Fruit fly (Drosophila melanogaster) whole organism, embryonic: ENCODE results near the gene mmy.

Experiments
- B-H1 ChIP-seq: fragments of 200-800 bp; sonication (Bioruptor generic); IDR thresholded peaks from 3 replicates; pipeline ENCODE4 v1.3.6; 2022; ENCODE audit warnings: missing biosample characterization, missing genetic modification characterization
- Bgb ChIP-seq: fragments of 200-800 bp; sonication (Bioruptor generic); IDR thresholded peaks from 2 replicates; pipeline ENCODE4 v1.3.6; 2022; ENCODE audit warnings: missing biosample characterization, missing genetic modification characterization; ENCODE audit not compliant: partially characterized antibody
- BtbVII ChIP-seq: fragments of 200-800 bp; sonication (Bioruptor generic); optimal IDR thresholded peaks from 3 replicates; lab custom pipeline; 2017; ENCODE audit warnings: missing biosample characterization, mild to moderate bottlenecking, missing genetic modification characterization
- CG11093 ChIP-seq: fragments of 200-800 bp; sonication (Bioruptor generic); IDR thresholded peaks from 3 replicates; pipeline ENCODE4 v1.3.6; 2022; ENCODE audit warnings: missing biosample characterization, missing genetic modification characterization
- CG11560 ChIP-seq: fragments of 200-800 bp; sonication (Bioruptor generic); IDR thresholded peaks from 3 replicates; pipeline ENCODE4 v1.3.6; 2022; ENCODE audit warnings: missing biosample characterization, missing genetic modification characterization
- CG13287 ChIP-seq: fragments of 200-800 bp; sonication (Bioruptor generic); IDR thresholded peaks from 2 replicates; pipeline ENCODE4 v1.3.6; 2022; ENCODE audit warnings: missing biosample characterization, missing genetic modification characterization; ENCODE audit not compliant: partially characterized antibody
- CG14710 ChIP-seq: fragments of 200-800 bp; sonication (Bioruptor generic); optimal IDR thresholded peaks from 3 replicates; lab custom pipeline; 2019; ENCODE audit warnings: missing biosample characterization, mild to moderate bottlenecking, missing genetic modification characterization, moderate library complexity
- CG15514 ChIP-seq: fragments of 200-800 bp; sonication (Bioruptor generic); optimal IDR thresholded peaks from 3 replicates; lab custom pipeline; 2017; ENCODE audit warnings: missing biosample characterization, missing genetic modification characterization, mild to moderate bottlenecking, moderate library complexity, missing genetic modification reagents
- CG16863 ChIP-seq: fragments of 200-800 bp; sonication (Bioruptor generic); optimal IDR thresholded peaks from 3 replicates; lab custom pipeline; 2016; ENCODE audit warnings: missing biosample characterization, missing genetic modification characterization
- CG17328 ChIP-seq: fragments of 200-800 bp; sonication (Bioruptor generic); IDR thresholded peaks from 2 replicates; pipeline ENCODE4 v1.3.6; 2022; ENCODE audit warnings: missing biosample characterization, missing genetic modification characterization
- CG17361 ChIP-seq: fragments of 200-800 bp; sonication (Bioruptor generic); IDR thresholded peaks from 3 replicates; pipeline ENCODE4 v1.3.6; 2022; ENCODE audit warnings: missing biosample characterization, missing genetic modification characterization
- CG2889 ChIP-seq: fragments of 200-800 bp; sonication (Bioruptor generic); IDR thresholded peaks from 3 replicates; pipeline ENCODE4 v1.3.6; 2022; ENCODE audit warnings: missing biosample characterization, missing genetic modification characterization
- CG3065 ChIP-seq: fragments of 200-800 bp; sonication (Bioruptor generic); optimal IDR thresholded peaks from 2 replicates; lab custom pipeline; 2016; ENCODE audit warnings: missing biosample characterization, missing genetic modification characterization
- CG3847 ChIP-seq: fragments of 200-800 bp; sonication (Bioruptor generic); IDR thresholded peaks from 2 replicates; pipeline ENCODE4 v1.3.6; 2022; ENCODE audit warnings: missing biosample characterization, missing genetic modification characterization
- CG6791 ChIP-seq: fragments of 200-800 bp; sonication (Bioruptor generic); IDR thresholded peaks from 3 replicates; pipeline ENCODE4 v1.3.6; 2022; ENCODE audit warnings: missing biosample characterization, missing genetic modification characterization; ENCODE audit not compliant: partially characterized antibody
- CG7963 ChIP-seq: fragments of 200-800 bp; sonication (Bioruptor generic); IDR thresholded peaks from 3 replicates; pipeline ENCODE4 v1.3.6; 2022; ENCODE audit warnings: missing biosample characterization, missing genetic modification characterization; ENCODE audit not compliant: partially characterized antibody
- CG8359 ChIP-seq: fragments of 200-800 bp; sonication (Bioruptor generic); optimal IDR thresholded peaks from 2 replicates; lab custom pipeline; 2017; ENCODE audit warnings: missing biosample characterization, mild to moderate bottlenecking, missing genetic modification characterization, borderline replicate concordance
- CG8478 ChIP-seq: fragments of >200 bp; optimal IDR thresholded peaks from 2 replicates; lab custom pipeline; 2018
- CG9437 ChIP-seq: fragments of 200-800 bp; sonication (Bioruptor generic); optimal IDR thresholded peaks from 2 replicates; lab custom pipeline; 2018; ENCODE audit warnings: missing biosample characterization, mild to moderate bottlenecking, missing genetic modification characterization
- CG9727 ChIP-seq: fragments of 200-800 bp; sonication (Bioruptor generic); optimal IDR thresholded peaks from 3 replicates; lab custom pipeline; 2017; ENCODE audit warnings: missing biosample characterization, mild to moderate bottlenecking, missing genetic modification characterization
- CHES-1-like ChIP-seq: fragments of 200-800 bp; sonication (Bioruptor generic); optimal IDR thresholded peaks from 2 replicates; lab custom pipeline; 2016; ENCODE audit warnings: missing biosample characterization, missing genetic modification characterization
- CoRest ChIP-seq: fragments of 200-800 bp; sonication (Bioruptor generic); optimal IDR thresholded peaks from 3 replicates; lab custom pipeline; 2018; ENCODE audit warnings: missing biosample characterization, mild to moderate bottlenecking, missing genetic modification characterization, moderate library complexity
- Dbx ChIP-seq: fragments of 200-800 bp; sonication (Bioruptor generic); IDR thresholded peaks from 3 replicates; pipeline ENCODE4 v1.3.6; 2022; ENCODE audit warnings: missing biosample characterization, missing genetic modification characterization
- Doc2 ChIP-seq: fragments of 200-800 bp; sonication (Bioruptor generic); IDR thresholded peaks from 2 replicates; pipeline ENCODE4 v1.3.6; 2022; ENCODE audit warnings: missing biosample characterization, missing genetic modification characterization
- E2f2 ChIP-seq: fragments of 200-800 bp; sonication (Bioruptor generic); IDR thresholded peaks from 2 replicates; pipeline ENCODE4 v1.3.6; 2022; ENCODE audit warnings: missing biosample characterization, missing genetic modification characterization
- Gsc ChIP-seq: fragments of 200-800 bp; sonication (Bioruptor generic); IDR thresholded peaks from 2 replicates; pipeline ENCODE4 v1.3.6; 2022; ENCODE audit warnings: missing biosample characterization, missing genetic modification characterization
- HHEX ChIP-seq: fragments of 200-800 bp; sonication (Bioruptor generic); optimal IDR thresholded peaks from 3 replicates; lab custom pipeline; 2017; ENCODE audit warnings: missing biosample characterization, mild to moderate bottlenecking, missing genetic modification characterization, missing genetic modification reagents
- Jarid2 ChIP-seq: fragments of 200-800 bp; sonication (Bioruptor generic); optimal IDR thresholded peaks from 3 replicates; lab custom pipeline; 2017; ENCODE audit warnings: mild to moderate bottlenecking, missing biosample characterization, missing genetic modification reagents, missing genetic modification characterization
- Mad ChIP-seq: fragments of 200-800 bp; sonication (Bioruptor generic); optimal IDR thresholded peaks from 2 replicates; lab custom pipeline; 2016; ENCODE audit warnings: missing biosample characterization, missing genetic modification characterization
- Rx ChIP-seq: fragments of 200-800 bp; sonication (Bioruptor generic); IDR thresholded peaks from 2 replicates; pipeline ENCODE4 v1.3.6; 2022; ENCODE audit warnings: missing biosample characterization, missing genetic modification characterization
- Side ChIP-seq: fragments of 200-800 bp; sonication (Bioruptor generic); optimal IDR thresholded peaks from 2 replicates; lab custom pipeline; 2016; ENCODE audit warnings: missing biosample characterization, missing genetic modification characterization
- ab ChIP-seq: fragments of 200-800 bp; sonication (Bioruptor generic); optimal IDR thresholded peaks from 2 replicates; lab custom pipeline; 2016; ENCODE audit warnings: missing biosample characterization, missing genetic modification characterization
- ap ChIP-seq: fragments of 200-800 bp; sonication (Bioruptor generic); IDR thresholded peaks from 2 replicates; pipeline ENCODE4 v1.3.6; 2022; ENCODE audit warnings: missing biosample characterization, missing genetic modification characterization
- bcd ChIP-seq: fragments of 200-800 bp; sonication (Bioruptor generic); optimal IDR thresholded peaks from 2 replicates; lab custom pipeline; 2017; ENCODE audit warnings: missing biosample characterization, mild to moderate bottlenecking, missing genetic modification characterization
- bigmax ChIP-seq: fragments of 200-800 bp; sonication (Bioruptor generic); optimal IDR thresholded peaks from 2 replicates; lab custom pipeline; 2018; ENCODE audit warnings: missing biosample characterization, mild to moderate bottlenecking, missing genetic modification characterization
- chn ChIP-seq: fragments of 200-800 bp; sonication (Bioruptor generic); optimal IDR thresholded peaks from 2 replicates; lab custom pipeline; 2016; ENCODE audit warnings: missing biosample characterization, missing genetic modification characterization
- fd64A ChIP-seq: fragments of 200-800 bp; sonication (Bioruptor generic); optimal IDR thresholded peaks from 3 replicates; lab custom pipeline; 2018; ENCODE audit warnings: missing biosample characterization, mild to moderate bottlenecking, missing genetic modification characterization
- fru ChIP-seq: fragments of >200 bp; optimal IDR thresholded peaks from 2 replicates; lab custom pipeline; 2017
- gem ChIP-seq: fragments of 200-800 bp; sonication (Bioruptor generic); optimal IDR thresholded peaks from 2 replicates; lab custom pipeline; 2019; ENCODE audit warnings: missing biosample characterization, mild to moderate bottlenecking, missing genetic modification characterization, moderate library complexity
- gfzf ChIP-seq: fragments of 200-800 bp; sonication (Bioruptor generic); optimal IDR thresholded peaks from 2 replicates; lab custom pipeline; 2016; ENCODE audit warnings: missing biosample characterization, mild to moderate bottlenecking, missing genetic modification characterization, moderate library complexity
- gro ChIP-seq: fragments of 200-800 bp; sonication (Bioruptor generic); optimal IDR thresholded peaks from 2 replicates; lab custom pipeline; 2016; ENCODE audit warnings: missing biosample characterization, missing genetic modification characterization
- gt ChIP-seq: fragments of 200-800 bp; sonication (Bioruptor generic); IDR thresholded peaks from 2 replicates; pipeline ENCODE4 v1.3.6; 2022; ENCODE audit warnings: missing biosample characterization, missing genetic modification characterization
- h ChIP-seq: fragments of >200 bp; optimal IDR thresholded peaks from 2 replicates; lab custom pipeline; 2017
- lov ChIP-seq, 2 experiments: fragments of 200-800 bp in 1 of 2; fragments of >200 bp in 1 of 2; sonication (Bioruptor generic) in 1 of 2; IDR thresholded peaks in 1 of 2; optimal IDR thresholded peaks in 1 of 2; 2 replicates in 1 of 2; 3 replicates in 1 of 2; pipeline versions ENCODE4 v1.3.6 to Lab custom; 2017 to 2022; ENCODE audit warnings: missing biosample characterization in 1 of 2, missing genetic modification characterization in 1 of 2
- phol ChIP-seq: fragments of 200-800 bp; sonication (Bioruptor generic); optimal IDR thresholded peaks from 3 replicates; lab custom pipeline; 2018; ENCODE audit warnings: missing biosample characterization, mild to moderate bottlenecking, missing genetic modification characterization, moderate library complexity
- pum ChIP-seq: fragments of 200-800 bp; sonication (Bioruptor generic); optimal IDR thresholded peaks from 2 replicates; lab custom pipeline; 2016; ENCODE audit warnings: missing biosample characterization, missing genetic modification characterization
- sens ChIP-seq: fragments of 200-800 bp; sonication (Bioruptor generic); peaks from one replicate; lab custom pipeline; 2016; ENCODE audit warnings: missing biosample characterization, missing genetic modification characterization
- stc ChIP-seq: fragments of 200-800 bp; sonication (Bioruptor generic); IDR thresholded peaks from 2 replicates; pipeline ENCODE4 v1.3.6; 2022; ENCODE audit warnings: missing biosample characterization, missing genetic modification characterization
- toy ChIP-seq: fragments of 200-800 bp; sonication (Bioruptor generic); IDR thresholded peaks from 2 replicates; pipeline ENCODE4 v1.3.6; 2022; ENCODE audit warnings: missing biosample characterization, missing genetic modification characterization
- ttk ChIP-seq: fragments of 200-800 bp; sonication (Bioruptor generic); IDR thresholded peaks from 2 replicates; pipeline ENCODE4 v2.1.2; 2022; ENCODE audit warnings: missing biosample characterization, missing genetic modification characterization
- tx ChIP-seq: fragments of 200-800 bp; sonication (Bioruptor generic); optimal IDR thresholded peaks from 2 replicates; lab custom pipeline; 2016; ENCODE audit warnings: missing biosample characterization, missing genetic modification characterization
- wek ChIP-seq: fragments of 200-800 bp; sonication (Bioruptor generic); optimal IDR thresholded peaks from 3 replicates; lab custom pipeline; 2018; ENCODE audit warnings: missing biosample characterization, mild to moderate bottlenecking, missing genetic modification characterization, moderate library complexity
- z ChIP-seq: fragments of 200-800 bp; sonication (Bioruptor generic); IDR thresholded peaks from 3 replicates; pipeline ENCODE4 v1.3.6; 2022; ENCODE audit warnings: missing biosample characterization, missing genetic modification characterization

mmy gene

dm6 chr2L:6481310-6481738 is 7.6 kb upstream of the mmy start (continued):
- TF ChIP-seq Side (GFP tag; lab: Kevin White, UChicago) (no peak), Dbx (GFP tag; lab: Robert Waterston, UW) (no peak; the same call in 2 of the 3 replicates), gem (tag; lab: Kevin White, UChicago) (no peak), fd64A (GFP tag; lab: Kevin White, UChicago) (peak; percentile 46), phol (tag; lab: Kevin White, UChicago) (no peak), CG8478 (peak; percentile 71), tx (no peak), Mad (GFP tag; lab: Kevin White, UChicago) (no peak), ab (no peak), CG7963 (GFP tag; lab: Robert Waterston, UW) (no peak), ap (GFP tag; lab: Robert Waterston, UW) (no peak), chn (GFP tag; lab: Kevin White, UChicago) (no peak), BtbVII (no peak), bcd (GFP tag; lab: Kevin White, UChicago) (no peak), CG3065 (GFP tag; lab: Kevin White, UChicago) (no peak), HHEX (no peak), CHES-1-like (GFP tag; lab: Kevin White, UChicago) (no peak), Rx (GFP tag; lab: Robert Waterston, UW) (no peak), CG9437 (GFP tag; lab: Kevin White, UChicago) (peak; percentile 71), gt (GFP tag; lab: Robert Waterston, UW) (no peak), CG17361 (GFP tag; lab: Robert Waterston, UW) (no peak), CG3847 (GFP tag; lab: Robert Waterston, UW) (no peak), fru (lab: Kevin White, UChicago) (no peak), h (lab: Kevin White, UChicago) (no peak), CG14710 (peak; percentile 3), z (GFP tag; lab: Robert Waterston, UW) (no peak), CG6791 (GFP tag; lab: Robert Waterston, UW) (peak; percentile 50; the same call in 2 of the 3 replicates), gro (no peak), stc (GFP tag; lab: Robert Waterston, UW) (no peak), E2f2 (GFP tag; lab: Robert Waterston, UW) (peak; percentile 92), CG16863 (GFP tag; lab: Kevin White, UChicago) (no peak), sens (no peak), CG17328 (GFP tag; lab: Robert Waterston, UW) (no peak), wek (GFP tag; lab: Kevin White, UChicago) (no peak), B-H1 (GFP tag; lab: Robert Waterston, UW) (no peak), bigmax (GFP tag; lab: Kevin White, UChicago) (peak; percentile 35), CG11093 (GFP tag; lab: Robert Waterston, UW) (no peak), ttk (GFP tag; lab: Robert Waterston, UW) (no peak), pum (GFP tag; lab: Kevin White, UChicago) (no peak), CG13287 (GFP tag; lab: Robert Waterston, UW) (peak; percentile 28), CoRest (tag; lab: Kevin White, UChicago) (no peak), CG9727 (GFP tag; lab: Kevin White, UChicago) (no peak), Doc2 (GFP tag; lab: Robert Waterston, UW) (no peak), CG8359 (GFP tag; lab: Kevin White, UChicago) (no peak), CG15514 (GFP tag; lab: Kevin White, UChicago) (peak; percentile 73), gfzf (no peak), CG2889 (GFP tag; lab: Robert Waterston, UW) (no peak), Jarid2 (GFP tag; lab: Kevin White, UChicago) (no peak), toy (GFP tag; lab: Robert Waterston, UW) (no peak), Bgb (GFP tag; lab: Robert Waterston, UW) (peak; percentile 63; the same call in 1 of the 2 replicates), Gsc (GFP tag; lab: Robert Waterston, UW) (no peak), lov (optimal IDR thresholded peaks at IDR 0.05; lab: Kevin White, UChicago) (no peak), lov (GFP tag; IDR thresholded peaks at IDR 0.05; lab: Robert Waterston, UW) (0 out of 3 replicates have a peak, but pooled peaks have one; percentile 39), CG11560 (tag; lab: Robert Waterston, UW) (no peak)
